Worm (Caenorhabditis elegans): ENCODE data around the gene srh-237.

- TF ChIP-seq tbx-37 (GFP tag; conservative IDR thresholded peaks at IDR 0.05) = no peak
- no peak for TF ChIP-seq tbx-11 (GFP tag; IDR thresholded peaks at IDR 0.05)
- TF ChIP-seq sea-1 (GFP tag; conservative IDR thresholded peaks at IDR 0.05) = no peak
- no peak for TF ChIP-seq pes-1 (GFP tag; IDR thresholded peaks at IDR 0.05)
- no peak for TF ChIP-seq ama-1 (optimal IDR thresholded peaks at IDR 0.05)
- TF ChIP-seq ceh-13 (GFP tag; optimal IDR thresholded peaks at IDR 0.05) = no peak
- no peak for TF ChIP-seq tra-4 (tag; optimal IDR thresholded peaks at IDR 0.05)
- TF ChIP-seq scrt-1 (GFP tag; IDR thresholded peaks at IDR 0.05) = no peak
- TF ChIP-seq ceh-36 (tag; optimal IDR thresholded peaks at IDR 0.05) = no peak
Measured at ce11 chrV:17108310-17108709, 18.1 kb downstream of the srh-237 start, which contains the start of gene ZK218.11.

All from whole organism, early embryonic.